Fruit fly (Drosophila melanogaster) whole organism, adult: ENCODE data around the gene CG31245.

Experiments used
- CG11617 ChIP-seq: fragments of 200-800 bp; sonication (Bioruptor generic); optimal IDR thresholded peaks from 2 replicates; lab custom pipeline; 2017; ENCODE audit warnings: mild to moderate bottlenecking, missing biosample characterization, missing genetic modification reagents, missing genetic modification characterization
- CG12768 ChIP-seq: fragments of 200-800 bp; sonication (Bioruptor generic); optimal IDR thresholded peaks from 2 replicates; lab custom pipeline; 2017; ENCODE audit warnings: missing biosample characterization, missing genetic modification characterization, mild to moderate bottlenecking, moderate library complexity, missing genetic modification reagents
- CG14711 ChIP-seq: fragments of 200-800 bp; sonication (Bioruptor generic); optimal IDR thresholded peaks from 2 replicates; lab custom pipeline; 2018; ENCODE audit warnings: missing biosample characterization, mild to moderate bottlenecking, missing genetic modification characterization, moderate library complexity
- CG1620 ChIP-seq: fragments of 200-800 bp; sonication (Bioruptor generic); optimal IDR thresholded peaks from 2 replicates; lab custom pipeline; 2016; ENCODE audit warnings: missing biosample characterization, missing genetic modification characterization
- CG33017 ChIP-seq: fragments of 200-800 bp; sonication (Bioruptor generic); optimal IDR thresholded peaks from 2 replicates; lab custom pipeline; 2018; ENCODE audit warnings: missing biosample characterization, mild to moderate bottlenecking, missing genetic modification characterization, moderate library complexity
- CG5204 ChIP-seq: fragments of 200-800 bp; sonication (Bioruptor generic); optimal IDR thresholded peaks from 2 replicates; lab custom pipeline; 2016; ENCODE audit warnings: missing biosample characterization, missing genetic modification characterization
- CG7045 ChIP-seq: fragments of 200-800 bp; sonication (Bioruptor generic); optimal IDR thresholded peaks from 2 replicates; lab custom pipeline; 2017; ENCODE audit warnings: missing biosample characterization, mild to moderate bottlenecking, missing genetic modification characterization
- CG7101 ChIP-seq: fragments of 200-800 bp; sonication (Bioruptor generic); optimal IDR thresholded peaks from 2 replicates; lab custom pipeline; 2018; ENCODE audit warnings: missing biosample characterization, mild to moderate bottlenecking, missing genetic modification characterization, moderate library complexity
- Clk ChIP-seq: fragments of 200-800 bp; sonication (Bioruptor generic); optimal IDR thresholded peaks from 2 replicates; lab custom pipeline; 2017; ENCODE audit warnings: missing biosample characterization, missing genetic modification characterization
- Crg-1 ChIP-seq: fragments of 200-800 bp; sonication (Bioruptor generic); optimal IDR thresholded peaks from 2 replicates; lab custom pipeline; 2016; ENCODE audit warnings: missing biosample characterization, missing genetic modification characterization
- Hr96 ChIP-seq: fragments of 200-800 bp; sonication (Bioruptor generic); optimal IDR thresholded peaks from 2 replicates; lab custom pipeline; 2016; ENCODE audit warnings: missing biosample characterization, missing genetic modification characterization
- Mnt ChIP-seq: fragments of 200-800 bp; sonication (Bioruptor generic); optimal IDR thresholded peaks from 2 replicates; lab custom pipeline; 2016; ENCODE audit warnings: missing biosample characterization, mild to moderate bottlenecking, missing genetic modification characterization
- bab1 ChIP-seq: fragments of 200-800 bp; sonication (Bioruptor generic); optimal IDR thresholded peaks from 3 replicates; lab custom pipeline; 2019; ENCODE audit warnings: missing biosample characterization, mild to moderate bottlenecking, missing genetic modification characterization, moderate library complexity
- cic ChIP-seq: fragments of 200-800 bp; sonication (Bioruptor generic); optimal IDR thresholded peaks from 2 replicates; lab custom pipeline; 2017; ENCODE audit warnings: missing biosample characterization, mild to moderate bottlenecking, missing genetic modification characterization, moderate library complexity
- cnc ChIP-seq, 2 experiments: fragments of >200 bp; optimal IDR thresholded peaks; 2 replicates each; lab custom pipeline; 2017
- kay ChIP-seq: fragments of 200-800 bp; sonication (Bioruptor generic); peaks from one replicate; lab custom pipeline; 2016; ENCODE audit warnings: missing biosample characterization, missing genetic modification characterization, borderline replicate concordance
- ovo ChIP-seq: fragments of 200-800 bp; sonication (Bioruptor generic); optimal IDR thresholded peaks from 2 replicates; lab custom pipeline; 2016; ENCODE audit warnings: missing biosample characterization, missing genetic modification characterization
- pad ChIP-seq: fragments of 200-800 bp; sonication (Bioruptor generic); optimal IDR thresholded peaks from 3 replicates; lab custom pipeline; 2017; ENCODE audit warnings: missing biosample characterization, missing genetic modification characterization, mild to moderate bottlenecking, moderate library complexity, missing genetic modification reagents
- tj ChIP-seq: fragments of 200-800 bp; sonication (Bioruptor generic); optimal IDR thresholded peaks from 3 replicates; lab custom pipeline; 2017; ENCODE audit warnings: missing biosample characterization, mild to moderate bottlenecking, missing genetic modification characterization, moderate library complexity
- toe ChIP-seq: fragments of 200-800 bp; sonication (Bioruptor generic); optimal IDR thresholded peaks from 2 replicates; lab custom pipeline; 2016; ENCODE audit warnings: missing biosample characterization, missing genetic modification characterization

Gene CG31245

dm6 chr3R:19377125-19377524 is at the start of gene CG31245:
Gene CG31245, minus strand, starts transcription at chr3R:19377225.
- TF ChIP-seq ovo (GFP tag; lab: Kevin White, UChicago) (no peak), cic (GFP tag; lab: Kevin White, UChicago) (no peak), CG1620 (no peak), kay (no peak), Hr96 (no peak), CG12768 (no peak), CG7045 (GFP tag; lab: Kevin White, UChicago) (no peak), CG5204 (GFP tag; lab: Kevin White, UChicago) (no peak), Crg-1 (GFP tag; lab: Kevin White, UChicago) (no peak), pad (GFP tag; lab: Kevin White, UChicago) (no peak), cnc (optimal IDR thresholded peaks at IDR 0.05; lab: Kevin White, UChicago) (no peak), CG14711 (tag; lab: Kevin White, UChicago) (no peak), CG11617 (GFP tag; lab: Kevin White, UChicago) (no peak), tj (GFP tag; lab: Kevin White, UChicago) (no peak), CG7101 (no peak), Mnt (GFP tag; lab: Kevin White, UChicago) (no peak), toe (no peak), CG33017 (no peak), bab1 (GFP tag; lab: Kevin White, UChicago) (no peak), Clk (no peak)

DNA sequence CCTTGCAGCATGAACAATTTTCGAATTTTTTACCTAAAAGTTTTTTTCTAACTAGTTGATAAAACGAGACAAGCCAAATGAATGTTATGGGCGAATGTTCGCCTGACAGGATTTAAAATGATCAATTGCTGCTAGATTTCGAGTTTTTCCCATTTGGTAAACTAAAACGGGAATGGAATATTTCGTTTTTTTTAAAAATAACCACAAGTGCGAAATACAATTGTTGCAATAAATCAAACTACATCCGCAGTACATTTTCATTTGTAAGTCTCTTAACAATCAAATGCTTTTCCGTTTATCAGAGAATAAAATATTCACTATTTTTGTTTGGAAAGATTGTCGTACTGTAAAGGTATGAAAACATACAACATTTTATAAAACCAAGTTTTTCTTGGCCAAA is 48.1 kb upstream of the CG31245 start, which contains the start of gene CG3517:
CG3517 (minus strand) TSS at position 101 of the 400 bp plus-strand sequence.
- TF ChIP-seq CG14711 (tag; lab: Kevin White, UChicago) (no peak), ovo (GFP tag; lab: Kevin White, UChicago) (no peak), Crg-1 (GFP tag; lab: Kevin White, UChicago) (no peak), cic (GFP tag; lab: Kevin White, UChicago) (no peak), toe (no peak), pad (GFP tag; lab: Kevin White, UChicago) (no peak)

- TF ChIP-seq CG14711 (tag; lab: Kevin White, UChicago) (no peak), cnc (optimal IDR thresholded peaks at IDR 0.05; lab: Kevin White, UChicago) (no peak), toe (no peak), pad (GFP tag; lab: Kevin White, UChicago) (no peak)
Observed at dm6 chr3R:19412434-19412833, 35.4 kb upstream of the CG31245 start, which contains the start of gene CG31221. Gene CG31221, plus strand, starts transcription at chr3R:19412689.

DNA sequence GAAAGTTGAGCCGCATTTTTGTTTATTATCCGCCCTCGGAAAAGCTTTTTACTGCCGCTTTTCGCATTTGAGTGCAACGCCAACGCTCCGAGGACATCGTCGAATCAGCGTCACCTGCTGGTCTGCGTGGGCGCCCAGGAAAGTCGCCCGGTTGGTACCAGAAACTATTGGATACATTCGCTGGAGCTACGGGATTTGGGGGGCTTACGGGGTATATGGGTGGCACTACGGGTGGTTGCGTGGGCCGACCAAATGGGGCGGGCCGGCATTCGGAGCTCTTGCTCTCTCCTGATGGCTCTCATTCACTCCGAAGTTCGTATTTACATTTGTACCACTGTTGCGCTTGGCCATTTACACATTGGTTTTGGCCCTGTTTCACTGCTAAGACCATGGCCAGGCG is 34.3 kb upstream of the CG31245 start:
- TF ChIP-seq pad (GFP tag; lab: Kevin White, UChicago) (no peak), Mnt (GFP tag; lab: Kevin White, UChicago) (no peak), Hr96 (no peak)

- no peak for TF ChIP-seq Crg-1 (GFP tag; lab: Kevin White, UChicago)
- no peak for TF ChIP-seq pad (GFP tag; lab: Kevin White, UChicago)
- TF ChIP-seq cic (GFP tag; lab: Kevin White, UChicago): no peak
- no peak for TF ChIP-seq CG33017
- TF ChIP-seq CG5204 (GFP tag; lab: Kevin White, UChicago): no peak
- TF ChIP-seq kay: no peak
- TF ChIP-seq ovo (GFP tag; lab: Kevin White, UChicago): no peak
- no peak for TF ChIP-seq bab1 (GFP tag; lab: Kevin White, UChicago)
- TF ChIP-seq cnc (optimal IDR thresholded peaks at IDR 0.05; lab: Kevin White, UChicago): no peak
- no peak for TF ChIP-seq Clk
- no peak for TF ChIP-seq toe
Observed at dm6 chr3R:19408573-19408972, 31.5 kb upstream of the CG31245 start, which contains the start of gene CG11626. Gene CG11626, plus strand, starts transcription at chr3R:19408873.

dm6 chr3R:19406852-19407251 is 29.8 kb upstream of the CG31245 start:
- TF ChIP-seq CG7101: no peak
- TF ChIP-seq Crg-1 (GFP tag; lab: Kevin White, UChicago): no peak
- no peak for TF ChIP-seq cnc (optimal IDR thresholded peaks at IDR 0.05; lab: Kevin White, UChicago)
- TF ChIP-seq toe: no peak
- no peak for TF ChIP-seq CG12768
- TF ChIP-seq Mnt (GFP tag; lab: Kevin White, UChicago): no peak
- no peak for TF ChIP-seq CG1620
- TF ChIP-seq ovo (GFP tag; lab: Kevin White, UChicago): no peak

DNA sequence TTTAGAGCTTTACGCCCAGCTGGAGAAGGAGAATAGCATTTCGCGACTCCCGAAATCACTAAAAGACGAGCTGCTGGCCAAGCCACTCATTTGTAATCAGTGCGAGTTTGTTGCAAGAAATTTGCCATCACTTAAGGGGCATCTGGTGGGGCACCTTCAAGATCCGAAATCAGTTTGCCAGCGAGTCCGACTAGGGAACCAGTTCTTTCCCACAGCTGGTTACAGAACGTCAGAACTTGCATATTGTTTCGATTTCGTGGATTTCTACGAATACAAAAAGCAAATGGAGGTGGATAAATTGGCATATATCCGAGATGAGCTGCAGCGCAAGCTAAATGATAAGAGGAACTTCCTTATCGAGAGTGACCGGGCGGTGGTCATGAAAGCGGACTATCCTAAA is 27.3 kb upstream of the CG31245 start:
- TF ChIP-seq kay (no peak), CG1620 (no peak), Clk (no peak), CG5204 (GFP tag; lab: Kevin White, UChicago) (no peak), tj (GFP tag; lab: Kevin White, UChicago) (no peak), toe (no peak), bab1 (GFP tag; lab: Kevin White, UChicago) (no peak), cic (GFP tag; lab: Kevin White, UChicago) (no peak), Hr96 (no peak), CG12768 (no peak), pad (GFP tag; lab: Kevin White, UChicago) (no peak), Crg-1 (GFP tag; lab: Kevin White, UChicago) (no peak), cnc (optimal IDR thresholded peaks at IDR 0.05; lab: Kevin White, UChicago) (no peak), CG11617 (GFP tag; lab: Kevin White, UChicago) (no peak), CG14711 (tag; lab: Kevin White, UChicago) (no peak), CG33017 (no peak), CG7045 (GFP tag; lab: Kevin White, UChicago) (no peak), Mnt (GFP tag; lab: Kevin White, UChicago) (no peak), CG7101 (no peak)
